Worm (Caenorhabditis elegans) whole organism, late embryonic: ENCODE measurements around the gene wht-6.

ENCODE experiments used
- C38D4.7 ChIP-seq: fragments of 200-800 bp; sonication (Bioruptor generic); optimal IDR thresholded peaks from 2 replicates; lab custom pipeline; 2018; ENCODE audit warnings: mild to moderate bottlenecking, missing genetic modification characterization, moderate library complexity, missing compliant biosample characterization
- K02D7.2 ChIP-seq: sonication (generic microtip); optimal IDR thresholded peaks from 2 replicates; lab custom pipeline; 2017; ENCODE audit warnings: mild to moderate bottlenecking, missing genetic modification characterization, missing compliant biosample characterization
- K09A11.1 ChIP-seq: sonication (generic microtip); optimal IDR thresholded peaks from 2 replicates; lab custom pipeline; 2017; ENCODE audit warnings: antibody characterized with exemption, mild to moderate bottlenecking, missing genetic modification characterization, missing compliant biosample characterization; ENCODE audit not compliant: insufficient read depth
- T23F11.4 ChIP-seq: fragments of 200-800 bp; sonication (Bioruptor generic); optimal IDR thresholded peaks from 2 replicates; lab custom pipeline; 2018; ENCODE audit warnings: mild to moderate bottlenecking, missing genetic modification characterization, missing compliant biosample characterization
- Y22D7AL.16 ChIP-seq: sonication (generic microtip); optimal IDR thresholded peaks from 2 replicates; lab custom pipeline; 2016; ENCODE audit warnings: missing genetic modification characterization, missing compliant biosample characterization
- ahr-1 ChIP-seq: sonication (generic microtip); optimal IDR thresholded peaks from 2 replicates; lab custom pipeline; 2016; ENCODE audit warnings: missing genetic modification characterization, missing compliant biosample characterization
- ama-1 ChIP-seq: fragments of 150-350 bp; optimal IDR thresholded peaks from 2 replicates; lab custom pipeline; 2014
- ceh-14 ChIP-seq: sonication (generic microtip); optimal IDR thresholded peaks from 2 replicates; lab custom pipeline; 2016; ENCODE audit warnings: missing genotype, missing genetic modification characterization, missing compliant biosample characterization
- ceh-2 ChIP-seq: sonication (generic microtip); optimal IDR thresholded peaks from 2 replicates; lab custom pipeline; 2016; ENCODE audit warnings: missing genotype, missing genetic modification characterization, missing compliant biosample characterization
- ceh-22 ChIP-seq: sonication (generic microtip); optimal IDR thresholded peaks from 2 replicates; lab custom pipeline; 2017; ENCODE audit warnings: missing biosample characterization, missing genetic modification characterization
- ceh-30 ChIP-seq: fragments of 150-350 bp; optimal IDR thresholded peaks from 2 replicates; lab custom pipeline; 2014; ENCODE audit warnings: missing biosample characterization, missing genetic modification characterization
- ceh-34 ChIP-seq: sonication (generic microtip); optimal IDR thresholded peaks from 2 replicates; lab custom pipeline; 2016; ENCODE audit warnings: mild to moderate bottlenecking, missing genetic modification characterization, missing compliant biosample characterization
- ceh-9 ChIP-seq: sonication (generic microtip); optimal IDR thresholded peaks from 2 replicates; lab custom pipeline; 2016; ENCODE audit warnings: mild to moderate bottlenecking, missing genetic modification characterization, inconsistent platforms, missing compliant biosample characterization
- elt-2 ChIP-seq: sonication (generic microtip); optimal IDR thresholded peaks from 2 replicates; lab custom pipeline; 2016; ENCODE audit warnings: missing genetic modification reagents, missing genetic modification characterization, missing compliant biosample characterization
- ets-4 ChIP-seq: sonication (generic microtip); optimal IDR thresholded peaks from 2 replicates; lab custom pipeline; 2016; ENCODE audit warnings: missing genetic modification characterization, missing compliant biosample characterization
- eyg-1 ChIP-seq: sonication (generic microtip); optimal IDR thresholded peaks from 2 replicates; lab custom pipeline; 2016; ENCODE audit warnings: missing genotype, missing genetic modification characterization, missing compliant biosample characterization
- fkh-6 ChIP-seq: sonication (generic microtip); optimal IDR thresholded peaks from 2 replicates; lab custom pipeline; 2016; ENCODE audit warnings: missing genetic modification characterization, missing compliant biosample characterization
- gmeb-2 ChIP-seq: sonication (generic microtip); optimal IDR thresholded peaks from 2 replicates; lab custom pipeline; 2016; ENCODE audit warnings: missing genetic modification characterization, inconsistent platforms, missing compliant biosample characterization
- hlh-30 ChIP-seq: sonication (generic microtip); optimal IDR thresholded peaks from 2 replicates; lab custom pipeline; 2017; ENCODE audit warnings: antibody characterized with exemption, missing genetic modification characterization, missing compliant biosample characterization; ENCODE audit not compliant: insufficient read depth
- hlh-6 ChIP-seq: sonication (generic microtip); optimal IDR thresholded peaks from 2 replicates; lab custom pipeline; 2016; ENCODE audit warnings: missing genotype, missing genetic modification characterization, missing compliant biosample characterization
- hlh-8 ChIP-seq: sonication (generic microtip); optimal IDR thresholded peaks from 2 replicates; lab custom pipeline; 2016; ENCODE audit warnings: missing genotype, missing genetic modification characterization, missing compliant biosample characterization
- lin-11 ChIP-seq: fragments of 200-800 bp; sonication (Bioruptor generic); optimal IDR thresholded peaks from 2 replicates; lab custom pipeline; 2018; ENCODE audit warnings: mild to moderate bottlenecking, missing genetic modification characterization, missing compliant biosample characterization
- mec-3 ChIP-seq: sonication (generic microtip); optimal IDR thresholded peaks from 2 replicates; lab custom pipeline; 2016; ENCODE audit warnings: borderline replicate concordance, missing genetic modification characterization, missing compliant biosample characterization
- nfya-1 ChIP-seq: sonication (generic microtip); optimal IDR thresholded peaks from 2 replicates; lab custom pipeline; 2017; ENCODE audit warnings: missing genetic modification characterization, mild to moderate bottlenecking, missing compliant biosample characterization, antibody characterized with exemption, moderate library complexity
- nhr-11 ChIP-seq: fragments of 150-350 bp; optimal IDR thresholded peaks from 2 replicates; lab custom pipeline; 2014; ENCODE audit warnings: missing biosample characterization, missing genetic modification characterization
- npax-4 ChIP-seq: sonication (generic microtip); optimal IDR thresholded peaks from 2 replicates; lab custom pipeline; 2016; ENCODE audit warnings: missing genetic modification characterization, missing compliant biosample characterization
- pat-9 ChIP-seq: fragments of 200-800 bp; sonication (Bioruptor generic); optimal IDR thresholded peaks from 2 replicates; lab custom pipeline; 2018; ENCODE audit warnings: mild to moderate bottlenecking, missing genetic modification characterization, moderate library complexity, missing compliant biosample characterization
- pha-2 ChIP-seq: sonication (generic microtip); optimal IDR thresholded peaks from 2 replicates; lab custom pipeline; 2017; ENCODE audit warnings: mild to moderate bottlenecking, missing genetic modification characterization, missing compliant biosample characterization
- pha-4 ChIP-seq: fragments of 150-350 bp; optimal IDR thresholded peaks from 2 replicates; lab custom pipeline; 2018; ENCODE audit warnings: missing biosample characterization, missing genetic modification reagents, missing genetic modification characterization
- pqm-1 ChIP-seq: sonication (generic microtip); optimal IDR thresholded peaks from 2 replicates; lab custom pipeline; 2016; ENCODE audit warnings: missing genetic modification characterization, missing compliant biosample characterization
- pros-1 ChIP-seq: fragments of 150-350 bp; optimal IDR thresholded peaks from 2 replicates; lab custom pipeline; 2014; ENCODE audit warnings: missing biosample characterization, missing genetic modification reagents, missing genetic modification characterization
- rnt-1 ChIP-seq: sonication (generic microtip); optimal IDR thresholded peaks from 2 replicates; lab custom pipeline; 2016; ENCODE audit warnings: missing genetic modification characterization, missing compliant biosample characterization
- sox-4 ChIP-seq: sonication (generic microtip); optimal IDR thresholded peaks from 2 replicates; lab custom pipeline; 2017; ENCODE audit warnings: mild to moderate bottlenecking, missing genetic modification characterization, inconsistent platforms, missing compliant biosample characterization
- syd-9 ChIP-seq: sonication (generic microtip); optimal IDR thresholded peaks from 2 replicates; lab custom pipeline; 2016; ENCODE audit warnings: mild to moderate bottlenecking, missing genetic modification characterization, moderate library complexity, missing compliant biosample characterization
- tbx-7 ChIP-seq: sonication (generic microtip); optimal IDR thresholded peaks from 2 replicates; lab custom pipeline; 2016; ENCODE audit warnings: missing genotype, missing genetic modification characterization, missing compliant biosample characterization
- unc-42 ChIP-seq: sonication (generic microtip); optimal IDR thresholded peaks from 2 replicates; lab custom pipeline; 2016; ENCODE audit warnings: missing genotype, missing genetic modification characterization, missing compliant biosample characterization
- unc-55 ChIP-seq: sonication (generic microtip); optimal IDR thresholded peaks from 2 replicates; lab custom pipeline; 2017; ENCODE audit warnings: missing biosample characterization, missing genetic modification reagents, missing genetic modification characterization
- unc-86 ChIP-seq: sonication (generic microtip); optimal IDR thresholded peaks from 2 replicates; lab custom pipeline; 2016; ENCODE audit warnings: missing genetic modification characterization, missing compliant biosample characterization
- ztf-16 ChIP-seq: sonication (generic microtip); optimal IDR thresholded peaks from 2 replicates; lab custom pipeline; 2017; ENCODE audit warnings: missing genetic modification characterization, missing compliant biosample characterization

Gene wht-6

ce11 chrIII:6447521-6447920 is 24.0 kb upstream of the wht-6 start:
- TF ChIP-seq elt-2 (tag; lab: Kevin White, UChicago) = peak; percentile 39
- TF ChIP-seq ama-1 (lab: Kevin White, UChicago) = no peak
- no peak for TF ChIP-seq ahr-1 (tag; lab: Kevin White, UChicago)
- TF ChIP-seq hlh-30 (tag; lab: Kevin White, UChicago) = peak; percentile 18
- no peak for TF ChIP-seq pat-9 (tag; lab: Kevin White, UChicago)

ce11 chrIII:6449854-6450253 is 21.7 kb upstream of the wht-6 start:
- TF ChIP-seq C38D4.7 (GFP tag; lab: Kevin White, UChicago) (no peak), lin-11 (tag; lab: Kevin White, UChicago) (no peak), pros-1 (no peak), unc-55 (GFP tag; lab: Kevin White, UChicago) (no peak), hlh-30 (tag; lab: Kevin White, UChicago) (no peak), npax-4 (tag; lab: Kevin White, UChicago) (no peak), ama-1 (lab: Kevin White, UChicago) (no peak), hlh-6 (no peak), pha-4 (tag; lab: Kevin White, UChicago) (no peak), T23F11.4 (GFP tag; lab: Kevin White, UChicago) (no peak), gmeb-2 (tag; lab: Kevin White, UChicago) (no peak), fkh-6 (tag; lab: Kevin White, UChicago) (no peak), rnt-1 (tag; lab: Kevin White, UChicago) (no peak), ceh-34 (tag; lab: Kevin White, UChicago) (no peak), sox-4 (tag; lab: Kevin White, UChicago) (no peak), eyg-1 (no peak), ceh-22 (tag; lab: Kevin White, UChicago) (no peak), ceh-2 (tag; lab: Kevin White, UChicago) (no peak)
- TF ChIP-seq, all 69 proteins: peak for 0

DNA sequence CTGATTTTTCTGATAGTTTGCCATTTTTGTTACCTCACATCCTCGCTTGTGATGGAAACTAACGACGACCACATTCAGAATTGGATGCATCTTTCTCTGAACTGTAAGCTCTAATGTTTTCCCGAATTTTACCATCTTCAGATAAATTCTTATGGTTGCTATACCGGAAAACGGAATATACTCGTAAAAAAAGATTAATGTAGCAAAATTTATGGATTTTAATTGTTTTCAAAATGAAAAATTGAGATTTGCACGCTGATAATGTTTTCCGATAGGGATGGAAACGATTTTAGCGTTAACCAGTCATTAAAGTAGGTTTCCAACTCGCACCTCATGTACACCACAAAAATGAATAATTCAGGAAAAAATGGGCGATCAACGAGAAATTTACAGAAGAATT is 21.0 kb upstream of the wht-6 start, which contains the start of gene T26A5.6:
TSS of gene T26A5.6 (minus strand) at position 101 of the 400 bp plus-strand sequence.
- TF ChIP-seq elt-2 (tag; lab: Kevin White, UChicago) (no peak), unc-86 (no peak), lin-11 (tag; lab: Kevin White, UChicago) (no peak), pros-1 (no peak), mec-3 (tag; lab: Kevin White, UChicago) (no peak), eyg-1 (no peak), ceh-9 (tag; lab: Kevin White, UChicago) (no peak), K09A11.1 (tag; lab: Kevin White, UChicago) (no peak), ceh-14 (tag; lab: Kevin White, UChicago) (no peak), ets-4 (tag; lab: Kevin White, UChicago) (no peak), ceh-2 (tag; lab: Kevin White, UChicago) (no peak), nfya-1 (no peak), rnt-1 (tag; lab: Kevin White, UChicago) (no peak), Y22D7AL.16 (no peak), hlh-8 (tag; lab: Kevin White, UChicago) (no peak)

DNA sequence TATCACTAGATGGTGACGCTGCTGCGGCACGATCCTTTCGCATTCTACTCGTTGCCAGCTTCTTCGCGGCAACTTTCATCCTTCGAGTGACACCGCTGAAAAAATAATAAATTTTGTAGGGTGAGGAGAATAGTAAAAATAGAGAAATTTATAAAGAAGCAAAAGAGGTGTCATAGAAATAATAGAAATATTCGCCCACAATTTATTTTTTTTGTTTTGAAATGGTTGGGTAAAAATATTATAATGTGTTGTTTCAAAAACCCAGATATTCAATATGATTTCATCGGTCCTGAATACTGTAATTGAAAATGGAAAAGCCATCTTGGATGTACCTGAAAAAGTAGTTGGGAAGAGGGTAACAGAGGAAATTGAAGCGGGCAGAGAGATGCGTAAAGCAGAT is 19.3 kb upstream of the wht-6 start, which contains the start of gene set-1:
TSS of gene set-1 (minus strand) at position 101 of the 400 bp plus-strand sequence.
- TF ChIP-seq nhr-11 (tag; lab: Kevin White, UChicago) (no peak), syd-9 (tag; lab: Kevin White, UChicago) (no peak), lin-11 (tag; lab: Kevin White, UChicago) (no peak), ahr-1 (tag; lab: Kevin White, UChicago) (no peak), hlh-30 (tag; lab: Kevin White, UChicago) (no peak), tbx-7 (tag; lab: Kevin White, UChicago) (no peak), K02D7.2 (no peak), unc-42 (tag; lab: Kevin White, UChicago) (no peak), hlh-8 (tag; lab: Kevin White, UChicago) (no peak), Y22D7AL.16 (no peak), ceh-30 (tag; lab: Kevin White, UChicago) (no peak), ztf-16 (no peak), pqm-1 (tag; lab: Kevin White, UChicago) (no peak), sox-4 (tag; lab: Kevin White, UChicago) (no peak), unc-55 (GFP tag; lab: Kevin White, UChicago) (no peak), ceh-22 (tag; lab: Kevin White, UChicago) (no peak), pros-1 (no peak), pha-2 (tag; lab: Kevin White, UChicago) (no peak)
